Worm (Caenorhabditis elegans) whole organism, late embryonic: ENCODE data around the gene npr-32.

Source experiments
- C38D4.7 ChIP-seq: fragments of 200-800 bp; sonication (Bioruptor generic); optimal IDR thresholded peaks from 2 replicates; lab custom pipeline; 2018; ENCODE audit warnings: mild to moderate bottlenecking, missing genetic modification characterization, moderate library complexity, missing compliant biosample characterization
- K09A11.1 ChIP-seq: sonication (generic microtip); optimal IDR thresholded peaks from 2 replicates; lab custom pipeline; 2017; ENCODE audit warnings: antibody characterized with exemption, mild to moderate bottlenecking, missing genetic modification characterization, missing compliant biosample characterization; ENCODE audit not compliant: insufficient read depth
- Y22D7AL.16 ChIP-seq: sonication (generic microtip); optimal IDR thresholded peaks from 2 replicates; lab custom pipeline; 2016; ENCODE audit warnings: missing genetic modification characterization, missing compliant biosample characterization
- ahr-1 ChIP-seq: sonication (generic microtip); optimal IDR thresholded peaks from 2 replicates; lab custom pipeline; 2016; ENCODE audit warnings: missing genetic modification characterization, missing compliant biosample characterization
- ama-1 ChIP-seq: fragments of 150-350 bp; optimal IDR thresholded peaks from 2 replicates; lab custom pipeline; 2014
- ceh-14 ChIP-seq: sonication (generic microtip); optimal IDR thresholded peaks from 2 replicates; lab custom pipeline; 2016; ENCODE audit warnings: missing genotype, missing genetic modification characterization, missing compliant biosample characterization
- ceh-19 ChIP-seq: fragments of 200-800 bp; sonication (Bioruptor generic); optimal IDR thresholded peaks from 2 replicates; lab custom pipeline; 2018; ENCODE audit warnings: mild to moderate bottlenecking, missing genetic modification characterization, missing compliant biosample characterization
- ceh-2 ChIP-seq: sonication (generic microtip); optimal IDR thresholded peaks from 2 replicates; lab custom pipeline; 2016; ENCODE audit warnings: missing genotype, missing genetic modification characterization, missing compliant biosample characterization
- ceh-24 ChIP-seq: sonication (generic microtip); optimal IDR thresholded peaks from 2 replicates; lab custom pipeline; 2016; ENCODE audit warnings: mild to moderate bottlenecking, missing genetic modification characterization, missing compliant biosample characterization
- ceh-34 ChIP-seq: sonication (generic microtip); optimal IDR thresholded peaks from 2 replicates; lab custom pipeline; 2016; ENCODE audit warnings: mild to moderate bottlenecking, missing genetic modification characterization, missing compliant biosample characterization
- ceh-6 ChIP-seq: fragments of 200-800 bp; sonication (Bioruptor generic); optimal IDR thresholded peaks from 2 replicates; lab custom pipeline; 2018; ENCODE audit warnings: mild to moderate bottlenecking, missing genetic modification characterization, missing compliant biosample characterization
- dmd-4 ChIP-seq: sonication (generic microtip); optimal IDR thresholded peaks from 2 replicates; lab custom pipeline; 2016; ENCODE audit warnings: borderline replicate concordance, missing genetic modification characterization, missing compliant biosample characterization
- dve-1 ChIP-seq: sonication (generic microtip); optimal IDR thresholded peaks from 2 replicates; lab custom pipeline; 2017; ENCODE audit warnings: antibody characterized with exemption, mild to moderate bottlenecking, missing genetic modification characterization, missing compliant biosample characterization
- elt-4 ChIP-seq: sonication (generic microtip); optimal IDR thresholded peaks from 2 replicates; lab custom pipeline; 2016; ENCODE audit warnings: missing genetic modification characterization, missing compliant biosample characterization
- eyg-1 ChIP-seq: sonication (generic microtip); optimal IDR thresholded peaks from 2 replicates; lab custom pipeline; 2016; ENCODE audit warnings: missing genotype, missing genetic modification characterization, missing compliant biosample characterization
- fkh-6 ChIP-seq: sonication (generic microtip); optimal IDR thresholded peaks from 2 replicates; lab custom pipeline; 2016; ENCODE audit warnings: missing genetic modification characterization, missing compliant biosample characterization
- hlh-13 ChIP-seq: fragments of 200-800 bp; sonication (Bioruptor generic); optimal IDR thresholded peaks from 2 replicates; lab custom pipeline; 2018; ENCODE audit warnings: mild to moderate bottlenecking, missing genetic modification characterization, missing compliant biosample characterization
- hlh-30 ChIP-seq: sonication (generic microtip); optimal IDR thresholded peaks from 2 replicates; lab custom pipeline; 2017; ENCODE audit warnings: antibody characterized with exemption, missing genetic modification characterization, missing compliant biosample characterization; ENCODE audit not compliant: insufficient read depth
- nfya-1 ChIP-seq: sonication (generic microtip); optimal IDR thresholded peaks from 2 replicates; lab custom pipeline; 2017; ENCODE audit warnings: missing genetic modification characterization, mild to moderate bottlenecking, missing compliant biosample characterization, antibody characterized with exemption, moderate library complexity
- nhr-232 ChIP-seq: sonication (generic microtip); optimal IDR thresholded peaks from 2 replicates; lab custom pipeline; 2016; ENCODE audit warnings: missing genetic modification characterization, missing compliant biosample characterization
- odd-2 ChIP-seq: sonication (generic microtip); optimal IDR thresholded peaks from 2 replicates; lab custom pipeline; 2017; ENCODE audit warnings: antibody characterized with exemption, mild to moderate bottlenecking, missing genetic modification characterization, missing compliant biosample characterization
- pat-9 ChIP-seq: fragments of 200-800 bp; sonication (Bioruptor generic); optimal IDR thresholded peaks from 2 replicates; lab custom pipeline; 2018; ENCODE audit warnings: mild to moderate bottlenecking, missing genetic modification characterization, moderate library complexity, missing compliant biosample characterization
- pax-1 ChIP-seq: fragments of 150-350 bp; optimal IDR thresholded peaks from 2 replicates; lab custom pipeline; 2014; ENCODE audit warnings: missing biosample characterization, missing genetic modification characterization
- pha-2 ChIP-seq: sonication (generic microtip); optimal IDR thresholded peaks from 2 replicates; lab custom pipeline; 2017; ENCODE audit warnings: mild to moderate bottlenecking, missing genetic modification characterization, missing compliant biosample characterization
- pha-4 ChIP-seq: fragments of 150-350 bp; optimal IDR thresholded peaks from 2 replicates; lab custom pipeline; 2018; ENCODE audit warnings: missing biosample characterization, missing genetic modification reagents, missing genetic modification characterization
- ref-2 ChIP-seq: sonication (generic microtip); optimal IDR thresholded peaks from 2 replicates; lab custom pipeline; 2016; ENCODE audit warnings: missing genetic modification characterization, missing compliant biosample characterization
- sox-2 ChIP-seq: fragments of 200-800 bp; sonication (Bioruptor generic); IDR thresholded peaks from 2 replicates; pipeline ENCODE4 v1.3.6; 2022; ENCODE audit warnings: missing genetic modification reagents, missing genetic modification characterization, missing compliant biosample characterization
- syd-9 ChIP-seq: sonication (generic microtip); optimal IDR thresholded peaks from 2 replicates; lab custom pipeline; 2016; ENCODE audit warnings: mild to moderate bottlenecking, missing genetic modification characterization, moderate library complexity, missing compliant biosample characterization
- tbx-7 ChIP-seq: sonication (generic microtip); optimal IDR thresholded peaks from 2 replicates; lab custom pipeline; 2016; ENCODE audit warnings: missing genotype, missing genetic modification characterization, missing compliant biosample characterization
- unc-55 ChIP-seq: sonication (generic microtip); optimal IDR thresholded peaks from 2 replicates; lab custom pipeline; 2017; ENCODE audit warnings: missing biosample characterization, missing genetic modification reagents, missing genetic modification characterization
- unc-86 ChIP-seq: sonication (generic microtip); optimal IDR thresholded peaks from 2 replicates; lab custom pipeline; 2016; ENCODE audit warnings: missing genetic modification characterization, missing compliant biosample characterization

npr-32 gene

ce11 chrIV:17278363-17278762, 47.5 kb upstream of the npr-32 start (continued):
- peak; percentile 42 for TF ChIP-seq ahr-1 (tag; lab: Kevin White, UChicago)
- no peak for TF ChIP-seq fkh-6 (tag; lab: Kevin White, UChicago)
- peak; percentile 42 for TF ChIP-seq C38D4.7
- TF ChIP-seq ceh-14 (tag; lab: Kevin White, UChicago) = peak; percentile 94
- peak; percentile 92 for TF ChIP-seq unc-86 (tag; lab: Kevin White, UChicago)
- peak; percentile 21 for TF ChIP-seq ceh-6 (GFP tag; lab: Kevin White, UChicago)
- TF ChIP-seq hlh-30 (tag; lab: Kevin White, UChicago) = peak; percentile 46
- TF ChIP-seq nfya-1 (tag; lab: Kevin White, UChicago) = peak; percentile 94
- peak; percentile 76 for TF ChIP-seq ceh-19 (GFP tag; lab: Kevin White, UChicago)
- no peak for TF ChIP-seq nhr-232 (tag; lab: Kevin White, UChicago)
- peak; percentile 68 for TF ChIP-seq syd-9
- TF ChIP-seq dve-1 (tag; lab: Kevin White, UChicago) = peak; percentile 92
- no peak for TF ChIP-seq Y22D7AL.16 (tag; lab: Kevin White, UChicago)
- TF ChIP-seq ama-1 (lab: Kevin White, UChicago) = no peak
- TF ChIP-seq pha-2 (tag; lab: Kevin White, UChicago) = peak; percentile 82
- peak; percentile 98 for TF ChIP-seq ceh-34 (tag; lab: Kevin White, UChicago)

- TF ChIP-seq ref-2 = no peak
- no peak for TF ChIP-seq K09A11.1 (tag; lab: Kevin White, UChicago)
- TF ChIP-seq eyg-1 (tag; lab: Kevin White, UChicago) = no peak
- TF ChIP-seq tbx-7 (tag; lab: Kevin White, UChicago) = no peak
- TF ChIP-seq pha-4 (tag; lab: Kevin White, UChicago) = no peak
- no peak for TF ChIP-seq pat-9 (tag; lab: Kevin White, UChicago)
Observed at ce11 chrIV:17277459-17278173, 46.8 kb upstream of the npr-32 start.

ce11 chrIV:17276705-17277458, 46.0 kb upstream of the npr-32 start, which contains the start of gene clec-196:
Gene clec-196, plus strand, starts transcription at chrIV:17276956.
- no peak for TF ChIP-seq ceh-24 (tag; lab: Kevin White, UChicago)
- TF ChIP-seq odd-2 (tag; lab: Kevin White, UChicago) = no peak
- TF ChIP-seq unc-55 (GFP tag; lab: Kevin White, UChicago) = peak; percentile 74
- TF ChIP-seq unc-86 (tag; lab: Kevin White, UChicago) = no peak
- no peak for TF ChIP-seq ceh-14 (tag; lab: Kevin White, UChicago)

ce11 chrIV:17275281-17275680, 44.4 kb upstream of the npr-32 start, which contains the start of gene lhfp-4:
Gene lhfp-4, plus strand, starts transcription at chrIV:17275581.
- peak; percentile 90 for TF ChIP-seq pax-1 (tag; lab: Kevin White, UChicago)
- TF ChIP-seq hlh-13 (GFP tag; lab: Kevin White, UChicago) = no peak

ce11 chrIV:17273602-17274110, 42.8 kb upstream of the npr-32 start, which contains the start of gene gln-5:
Gene gln-5, minus strand, starts transcription at chrIV:17273652.
- TF ChIP-seq sox-2 = no peak
- TF ChIP-seq ceh-2 = no peak
- no peak for TF ChIP-seq eyg-1 (tag; lab: Kevin White, UChicago)
- no peak for TF ChIP-seq syd-9
- no peak for TF ChIP-seq elt-4 (tag; lab: Kevin White, UChicago)
- no peak for TF ChIP-seq dmd-4 (tag; lab: Kevin White, UChicago)
